Fruit fly (Drosophila melanogaster) whole organism, embryonic: Measurements from ENCODE around the gene isoQC.

Experiments used
- CG11398 ChIP-seq: fragments of 200-800 bp; sonication (Bioruptor generic); optimal IDR thresholded peaks from 2 replicates; lab custom pipeline; 2016; ENCODE audit warnings: missing biosample characterization, missing genetic modification characterization
- CG12236 ChIP-seq: fragments of 200-800 bp; sonication (Bioruptor generic); optimal IDR thresholded peaks from 2 replicates; lab custom pipeline; 2016; ENCODE audit warnings: missing biosample characterization, missing genetic modification characterization
- CG14441 ChIP-seq: fragments of 200-800 bp; sonication (Bioruptor generic); IDR thresholded peaks from 2 replicates; pipeline ENCODE4 v1.3.6; 2022; ENCODE audit warnings: missing biosample characterization, missing genetic modification characterization
- CG15479 ChIP-seq: fragments of 200-800 bp; sonication (Bioruptor generic); optimal IDR thresholded peaks from 3 replicates; lab custom pipeline; 2019; ENCODE audit warnings: missing biosample characterization, mild to moderate bottlenecking, missing genetic modification characterization, moderate library complexity
- CG1603 ChIP-seq: fragments of 200-800 bp; sonication (Bioruptor generic); optimal IDR thresholded peaks from 2 replicates; lab custom pipeline; 2019; ENCODE audit warnings: missing biosample characterization, mild to moderate bottlenecking, missing genetic modification characterization, moderate library complexity
- CG2889 ChIP-seq: fragments of 200-800 bp; sonication (Bioruptor generic); IDR thresholded peaks from 3 replicates; pipeline ENCODE4 v1.3.6; 2022; ENCODE audit warnings: missing biosample characterization, missing genetic modification characterization
- CG33557 ChIP-seq: fragments of 200-800 bp; sonication (Bioruptor generic); optimal IDR thresholded peaks from 2 replicates; lab custom pipeline; 2019; ENCODE audit warnings: missing biosample characterization, mild to moderate bottlenecking, missing genetic modification characterization, moderate library complexity
- CG3838 ChIP-seq: fragments of 200-800 bp; sonication (Bioruptor generic); optimal IDR thresholded peaks from 3 replicates; lab custom pipeline; 2016; ENCODE audit warnings: missing biosample characterization, missing genetic modification characterization
- CG3847 ChIP-seq: fragments of 200-800 bp; sonication (Bioruptor generic); IDR thresholded peaks from 2 replicates; pipeline ENCODE4 v1.3.6; 2022; ENCODE audit warnings: missing biosample characterization, missing genetic modification characterization
- CG5180 ChIP-seq: fragments of 200-800 bp; sonication (Bioruptor generic); optimal IDR thresholded peaks from 3 replicates; lab custom pipeline; 2017; ENCODE audit warnings: missing biosample characterization, missing genetic modification characterization, mild to moderate bottlenecking, moderate library complexity, missing genetic modification reagents
- CG7372 ChIP-seq: fragments of 200-800 bp; sonication (Bioruptor generic); IDR thresholded peaks from 2 replicates; pipeline ENCODE4 v1.3.6; 2022; ENCODE audit warnings: missing biosample characterization, missing genetic modification characterization
- CG7556 ChIP-seq: fragments of 200-800 bp; sonication (Bioruptor generic); optimal IDR thresholded peaks from 2 replicates; lab custom pipeline; 2017; ENCODE audit warnings: missing biosample characterization, mild to moderate bottlenecking, missing genetic modification characterization
- CG7963 ChIP-seq: fragments of 200-800 bp; sonication (Bioruptor generic); IDR thresholded peaks from 3 replicates; pipeline ENCODE4 v1.3.6; 2022; ENCODE audit warnings: missing biosample characterization, missing genetic modification characterization; ENCODE audit not compliant: partially characterized antibody
- CG9817 ChIP-seq: fragments of 200-800 bp; sonication (Bioruptor generic); optimal IDR thresholded peaks from 2 replicates; lab custom pipeline; 2018; ENCODE audit warnings: missing biosample characterization, mild to moderate bottlenecking, missing genetic modification characterization, moderate library complexity
- CHES-1-like ChIP-seq: fragments of 200-800 bp; sonication (Bioruptor generic); optimal IDR thresholded peaks from 2 replicates; lab custom pipeline; 2016; ENCODE audit warnings: missing biosample characterization, missing genetic modification characterization
- ERR ChIP-seq: fragments of 200-800 bp; sonication (Bioruptor generic); optimal IDR thresholded peaks from 2 replicates; lab custom pipeline; 2016; ENCODE audit warnings: missing biosample characterization, missing genetic modification characterization
- Eip74EF ChIP-seq, 2 experiments: fragments of 200-800 bp in 1 of 2; fragments of >200 bp in 1 of 2; sonication (Bioruptor generic) in 1 of 2; optimal IDR thresholded peaks; 2 replicates each; lab custom pipeline; 2017 to 2019; ENCODE audit warnings: missing biosample characterization in 2 of 2, missing genetic modification characterization in 2 of 2, mild to moderate bottlenecking in 1 of 2, moderate library complexity in 1 of 2
- Fer1 ChIP-seq: fragments of 200-800 bp; sonication (Bioruptor generic); optimal IDR thresholded peaks from 2 replicates; lab custom pipeline; 2017; ENCODE audit warnings: missing biosample characterization, mild to moderate bottlenecking, missing genetic modification characterization
- Hand ChIP-seq: fragments of 200-800 bp; sonication (Bioruptor generic); optimal IDR thresholded peaks from 2 replicates; lab custom pipeline; 2017; ENCODE audit warnings: mild to moderate bottlenecking, missing biosample characterization, missing genetic modification reagents, missing genetic modification characterization
- HmgZ ChIP-seq: fragments of 200-800 bp; sonication (Bioruptor generic); optimal IDR thresholded peaks from 2 replicates; lab custom pipeline; 2018; ENCODE audit warnings: missing biosample characterization, mild to moderate bottlenecking, missing genetic modification characterization
- Hr78 ChIP-seq, 2 experiments: fragments of 200-800 bp in 1 of 2; fragments of >200 bp in 1 of 2; sonication (Bioruptor generic) in 1 of 2; optimal IDR thresholded peaks; 2 replicates each; lab custom pipeline; 2017 to 2019; ENCODE audit warnings: missing biosample characterization in 2 of 2, missing genetic modification characterization in 2 of 2, mild to moderate bottlenecking in 1 of 2, moderate library complexity in 1 of 2
- Lim3 ChIP-seq: fragments of 200-800 bp; sonication (Bioruptor generic); IDR thresholded peaks from 2 replicates; pipeline ENCODE4 v1.3.6; 2022; ENCODE audit warnings: missing biosample characterization, missing genetic modification characterization
- MTF-1 ChIP-seq: fragments of 200-800 bp; sonication (Bioruptor generic); optimal IDR thresholded peaks from 2 replicates; lab custom pipeline; 2018; ENCODE audit warnings: missing biosample characterization, mild to moderate bottlenecking, missing genetic modification characterization, borderline replicate concordance
- Mad ChIP-seq: fragments of 200-800 bp; sonication (Bioruptor generic); optimal IDR thresholded peaks from 2 replicates; lab custom pipeline; 2016; ENCODE audit warnings: missing biosample characterization, missing genetic modification characterization
- Sry-β ChIP-seq: fragments of 200-800 bp; sonication (Bioruptor generic); optimal IDR thresholded peaks from 2 replicates; lab custom pipeline; 2018; ENCODE audit warnings: missing biosample characterization, mild to moderate bottlenecking, missing genetic modification characterization, moderate library complexity
- az2 ChIP-seq: fragments of 200-800 bp; sonication (Bioruptor generic); optimal IDR thresholded peaks from 3 replicates; lab custom pipeline; 2016; ENCODE audit warnings: missing biosample characterization, missing genetic modification characterization
- bbx ChIP-seq: fragments of 200-800 bp; sonication (Bioruptor generic); IDR thresholded peaks from 2 replicates; pipeline ENCODE4 v1.3.6; 2022; ENCODE audit warnings: missing biosample characterization, missing genetic modification characterization; ENCODE audit not compliant: partially characterized antibody
- chinmo ChIP-seq: fragments of 200-800 bp; sonication (Bioruptor generic); IDR thresholded peaks from 4 replicates; pipeline ENCODE4 v1.3.6; 2022; ENCODE audit warnings: missing biosample characterization, missing genetic modification characterization; ENCODE audit not compliant: partially characterized antibody
- cwo ChIP-seq: fragments of 200-800 bp; sonication (Bioruptor generic); optimal IDR thresholded peaks from 3 replicates; lab custom pipeline; 2017; ENCODE audit warnings: missing biosample characterization, missing genetic modification characterization, mild to moderate bottlenecking, moderate library complexity, missing genetic modification reagents
- fd96Cb ChIP-seq: fragments of 200-800 bp; sonication (Bioruptor generic); optimal IDR thresholded peaks from 2 replicates; lab custom pipeline; 2018; ENCODE audit warnings: missing biosample characterization, mild to moderate bottlenecking, missing genetic modification characterization, moderate library complexity
- fru ChIP-seq: fragments of >200 bp; optimal IDR thresholded peaks from 2 replicates; lab custom pipeline; 2017
- ftz-f1 ChIP-seq: fragments of 200-800 bp; sonication (Bioruptor generic); optimal IDR thresholded peaks from 2 replicates; lab custom pipeline; 2016; ENCODE audit warnings: missing biosample characterization, missing genetic modification characterization
- gem ChIP-seq: fragments of 200-800 bp; sonication (Bioruptor generic); optimal IDR thresholded peaks from 2 replicates; lab custom pipeline; 2019; ENCODE audit warnings: missing biosample characterization, mild to moderate bottlenecking, missing genetic modification characterization, moderate library complexity
- jing ChIP-seq: fragments of 200-800 bp; sonication (Bioruptor generic); optimal IDR thresholded peaks from 2 replicates; lab custom pipeline; 2018; ENCODE audit warnings: missing biosample characterization, mild to moderate bottlenecking, missing genetic modification characterization
- lola ChIP-seq, 3 experiments: fragments of >200 bp in 2 of 3; fragments of 200-800 bp in 1 of 3; sonication (Bioruptor generic) in 1 of 3; optimal IDR thresholded peaks; 2 replicates each; lab custom pipeline; 2017 to 2019; ENCODE audit warnings: missing biosample characterization in 3 of 3, missing genetic modification characterization in 3 of 3, mild to moderate bottlenecking in 1 of 3, moderate library complexity in 1 of 3
- pan ChIP-seq, 4 experiments: fragments of >200 bp in 3 of 4; fragments of 200-800 bp in 1 of 4; sonication (Bioruptor generic) in 1 of 4; optimal IDR thresholded peaks in 3 of 4; IDR thresholded peaks in 1 of 4; 2 replicates each; pipeline versions ENCODE4 v1.3.6 to Lab custom; 2017 to 2022; ENCODE audit warnings: missing biosample characterization in 2 of 4, missing genetic modification characterization in 2 of 4, mixed read lengths in 1 of 4
- prd ChIP-seq, 3 experiments: fragments of >200 bp in 2 of 3; fragments of 200-800 bp in 1 of 3; sonication (Bioruptor generic) in 1 of 3; optimal IDR thresholded peaks in 2 of 3; IDR thresholded peaks in 1 of 3; 2 replicates in 2 of 3; 3 replicates in 1 of 3; pipeline versions ENCODE4 v1.3.6 to Lab custom; 2017 to 2022; ENCODE audit warnings: missing biosample characterization in 1 of 3, missing genetic modification characterization in 1 of 3
- pzg ChIP-seq: fragments of 200-800 bp; sonication (Bioruptor generic); optimal IDR thresholded peaks from 3 replicates; lab custom pipeline; 2018; ENCODE audit warnings: missing biosample characterization, mild to moderate bottlenecking, missing genetic modification characterization, moderate library complexity
- rib ChIP-seq: fragments of 200-800 bp; sonication (Bioruptor generic); IDR thresholded peaks from 2 replicates; pipeline ENCODE4 v1.3.6; 2022; ENCODE audit warnings: missing biosample characterization, missing genetic modification characterization
- run ChIP-seq: fragments of 200-800 bp; sonication (Bioruptor generic); optimal IDR thresholded peaks from 3 replicates; lab custom pipeline; 2018; ENCODE audit warnings: missing biosample characterization, mild to moderate bottlenecking, missing genetic modification characterization
- salm ChIP-seq: fragments of 200-800 bp; sonication (Bioruptor generic); optimal IDR thresholded peaks from 2 replicates; lab custom pipeline; 2018; ENCODE audit warnings: missing biosample characterization, mild to moderate bottlenecking, missing genetic modification characterization
- seq ChIP-seq: fragments of 200-800 bp; sonication (Bioruptor generic); IDR thresholded peaks from 2 replicates; pipeline ENCODE4 v1.3.6; 2022; ENCODE audit warnings: missing biosample characterization, missing genetic modification characterization
- tgo ChIP-seq: fragments of 200-800 bp; sonication (Bioruptor generic); IDR thresholded peaks from 3 replicates; pipeline ENCODE4 v1.3.6; 2022; ENCODE audit warnings: missing biosample characterization, missing genetic modification characterization
- tin ChIP-seq: fragments of 200-800 bp; sonication (Bioruptor generic); optimal IDR thresholded peaks from 3 replicates; lab custom pipeline; 2016; ENCODE audit warnings: missing biosample characterization, missing genetic modification characterization
- tll ChIP-seq, 2 experiments: fragments of 200-800 bp in 1 of 2; fragments of >200 bp in 1 of 2; sonication (Bioruptor generic) in 1 of 2; optimal IDR thresholded peaks; 2 replicates each; lab custom pipeline; 2017 to 2019; ENCODE audit warnings: missing biosample characterization in 2 of 2, missing genetic modification characterization in 2 of 2, mild to moderate bottlenecking in 1 of 2, moderate library complexity in 1 of 2
- tup ChIP-seq: fragments of 200-800 bp; sonication (Bioruptor generic); optimal IDR thresholded peaks from 2 replicates; lab custom pipeline; 2016; ENCODE audit warnings: missing biosample characterization, mild to moderate bottlenecking, missing genetic modification characterization, moderate library complexity
- wor ChIP-seq: fragments of 200-800 bp; sonication (Bioruptor generic); IDR thresholded peaks from 2 replicates; pipeline ENCODE4 v1.3.6; 2022; ENCODE audit warnings: missing biosample characterization, missing genetic modification characterization
- yki ChIP-seq: fragments of >200 bp; optimal IDR thresholded peaks from 3 replicates; lab custom pipeline; 2018
- zen2 ChIP-seq: fragments of 200-800 bp; sonication (Bioruptor generic); IDR thresholded peaks from 3 replicates; pipeline ENCODE4 v1.3.6; 2022; ENCODE audit warnings: missing biosample characterization, missing genetic modification characterization; ENCODE audit not compliant: partially characterized antibody
- zfh1 ChIP-seq: fragments of 200-800 bp; sonication (Bioruptor generic); IDR thresholded peaks from 3 replicates; pipeline ENCODE4 v1.3.6; 2022; ENCODE audit warnings: missing biosample characterization, missing genetic modification characterization

Gene isoQC

DNA sequence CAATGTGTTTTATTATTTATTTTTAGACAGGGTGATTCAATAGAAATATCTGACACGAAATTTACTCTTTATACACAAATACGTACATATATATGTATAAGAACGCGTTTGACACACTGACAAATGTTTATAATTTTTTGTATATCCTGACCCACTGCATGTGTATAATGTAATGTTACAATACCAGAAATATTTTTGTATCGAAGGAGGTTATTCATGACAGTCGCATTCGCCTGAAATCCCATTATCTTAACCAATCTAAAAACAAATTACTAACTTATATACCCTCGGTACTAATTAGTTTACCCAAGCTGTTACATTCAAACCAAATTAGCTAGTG, 20.0 kb downstream of the isoQC start (continued):
- TF ChIP-seq CG7556 (GFP tag; lab: Kevin White, UChicago) = peak; percentile 7
- TF ChIP-seq CG3838 = no peak
- no peak for TF ChIP-seq CG7963 (GFP tag; lab: Robert Waterston, UW)
- TF ChIP-seq Sry-β (GFP tag; lab: Kevin White, UChicago) = no peak
- no peak for TF ChIP-seq CG15479 (GFP tag; lab: Kevin White, UChicago)
- TF ChIP-seq tup = no peak
- no peak for TF ChIP-seq az2 (GFP tag; lab: Kevin White, UChicago)
- TF ChIP-seq Lim3 (GFP tag; lab: Robert Waterston, UW) = no peak
- no peak for TF ChIP-seq CG9817 (tag; lab: Kevin White, UChicago)
- no peak for TF ChIP-seq tin
- no peak for TF ChIP-seq Mad (GFP tag; lab: Kevin White, UChicago)
- no peak for TF ChIP-seq tll (GFP tag; optimal IDR thresholded peaks at IDR 0.05; lab: Kevin White, UChicago)
- TF ChIP-seq cwo = no peak
- no peak for TF ChIP-seq seq (GFP tag; lab: Robert Waterston, UW)
- TF ChIP-seq fru (lab: Kevin White, UChicago) = no peak
- no peak for TF ChIP-seq pzg (GFP tag; lab: Kevin White, UChicago)
- TF ChIP-seq wor (GFP tag; lab: Robert Waterston, UW) = no peak
- no peak for TF ChIP-seq prd (optimal IDR thresholded peaks at IDR 0.05; lab: Kevin White, UChicago)
- no peak for TF ChIP-seq prd (GFP tag; IDR thresholded peaks at IDR 0.05; lab: Robert Waterston, UW)
- TF ChIP-seq ERR (GFP tag; lab: Kevin White, UChicago) = no peak
- TF ChIP-seq zen2 (GFP tag; lab: Robert Waterston, UW) = no peak
- TF ChIP-seq HmgZ (tag; lab: Kevin White, UChicago) = no peak
- no peak for TF ChIP-seq fd96Cb (tag; lab: Kevin White, UChicago)
- no peak for TF ChIP-seq CG1603 (tag; lab: Kevin White, UChicago)
- TF ChIP-seq Hand (GFP tag; lab: Kevin White, UChicago) = peak; percentile 21
- TF ChIP-seq MTF-1 (GFP tag; lab: Kevin White, UChicago) = no peak
- TF ChIP-seq CG5180 (GFP tag; lab: Kevin White, UChicago) = no peak
- TF ChIP-seq CG2889 = no peak
- TF ChIP-seq CG3847 (GFP tag; lab: Robert Waterston, UW) = no peak
- no peak for TF ChIP-seq pan (optimal IDR thresholded peaks at IDR 0.05; lab: Kevin White, UChicago)
- TF ChIP-seq pan (GFP tag; optimal IDR thresholded peaks at IDR 0.05 in 1 of 2, IDR thresholded peaks at IDR 0.05 in 1 of 2) = no peak
- no peak for TF ChIP-seq CHES-1-like (GFP tag; lab: Kevin White, UChicago)
- no peak for TF ChIP-seq CG7372 (GFP tag; lab: Robert Waterston, UW)
- TF ChIP-seq jing (GFP tag; lab: Kevin White, UChicago) = no peak
- TF ChIP-seq zfh1 = no peak
- TF ChIP-seq rib (GFP tag; lab: Robert Waterston, UW) = no peak
- TF ChIP-seq tgo = no peak
- no peak for TF ChIP-seq CG11398 (GFP tag; lab: Kevin White, UChicago)
- no peak for TF ChIP-seq ftz-f1 (GFP tag; lab: Kevin White, UChicago)
- TF ChIP-seq Eip74EF (GFP tag; optimal IDR thresholded peaks at IDR 0.05; lab: Kevin White, UChicago) = no peak
- no peak for TF ChIP-seq salm (tag; lab: Kevin White, UChicago)
- TF ChIP-seq CG12236 (GFP tag; lab: Kevin White, UChicago) = no peak
- peak; percentile 65 for TF ChIP-seq gem (tag; lab: Kevin White, UChicago)
- TF ChIP-seq Hr78 (GFP tag; optimal IDR thresholded peaks at IDR 0.05; lab: Kevin White, UChicago) = no peak
- no peak for TF ChIP-seq CG14441
- no peak for TF ChIP-seq run (tag; lab: Kevin White, UChicago)
- no peak for TF ChIP-seq bbx (GFP tag; lab: Robert Waterston, UW)
- no peak for TF ChIP-seq chinmo (GFP tag; lab: Robert Waterston, UW)
- TF ChIP-seq Fer1 (GFP tag; lab: Kevin White, UChicago) = no peak
- TF ChIP-seq yki (lab: Kevin White, UChicago) = no peak
- TF ChIP-seq lola (GFP tag; optimal IDR thresholded peaks at IDR 0.05; lab: Kevin White, UChicago) = no peak
- TF ChIP-seq CG33557 (GFP tag; lab: Kevin White, UChicago) = no peak
